Fruit fly (Drosophila melanogaster) whole organism, adult: ENCODE data around the gene CG32537.

Source experiments
- CG11617 ChIP-seq: fragments of 200-800 bp; sonication (Bioruptor generic); optimal IDR thresholded peaks from 2 replicates; lab custom pipeline; 2017; ENCODE audit warnings: mild to moderate bottlenecking, missing biosample characterization, missing genetic modification reagents, missing genetic modification characterization
- CG33017 ChIP-seq: fragments of 200-800 bp; sonication (Bioruptor generic); optimal IDR thresholded peaks from 2 replicates; lab custom pipeline; 2018; ENCODE audit warnings: missing biosample characterization, mild to moderate bottlenecking, missing genetic modification characterization, moderate library complexity
- CG5204 ChIP-seq: fragments of 200-800 bp; sonication (Bioruptor generic); optimal IDR thresholded peaks from 2 replicates; lab custom pipeline; 2016; ENCODE audit warnings: missing biosample characterization, missing genetic modification characterization
- Clk ChIP-seq: fragments of 200-800 bp; sonication (Bioruptor generic); optimal IDR thresholded peaks from 2 replicates; lab custom pipeline; 2017; ENCODE audit warnings: missing biosample characterization, missing genetic modification characterization
- bab1 ChIP-seq: fragments of 200-800 bp; sonication (Bioruptor generic); optimal IDR thresholded peaks from 3 replicates; lab custom pipeline; 2019; ENCODE audit warnings: missing biosample characterization, mild to moderate bottlenecking, missing genetic modification characterization, moderate library complexity
- kay ChIP-seq: fragments of 200-800 bp; sonication (Bioruptor generic); peaks from one replicate; lab custom pipeline; 2016; ENCODE audit warnings: missing biosample characterization, missing genetic modification characterization, borderline replicate concordance

DNA sequence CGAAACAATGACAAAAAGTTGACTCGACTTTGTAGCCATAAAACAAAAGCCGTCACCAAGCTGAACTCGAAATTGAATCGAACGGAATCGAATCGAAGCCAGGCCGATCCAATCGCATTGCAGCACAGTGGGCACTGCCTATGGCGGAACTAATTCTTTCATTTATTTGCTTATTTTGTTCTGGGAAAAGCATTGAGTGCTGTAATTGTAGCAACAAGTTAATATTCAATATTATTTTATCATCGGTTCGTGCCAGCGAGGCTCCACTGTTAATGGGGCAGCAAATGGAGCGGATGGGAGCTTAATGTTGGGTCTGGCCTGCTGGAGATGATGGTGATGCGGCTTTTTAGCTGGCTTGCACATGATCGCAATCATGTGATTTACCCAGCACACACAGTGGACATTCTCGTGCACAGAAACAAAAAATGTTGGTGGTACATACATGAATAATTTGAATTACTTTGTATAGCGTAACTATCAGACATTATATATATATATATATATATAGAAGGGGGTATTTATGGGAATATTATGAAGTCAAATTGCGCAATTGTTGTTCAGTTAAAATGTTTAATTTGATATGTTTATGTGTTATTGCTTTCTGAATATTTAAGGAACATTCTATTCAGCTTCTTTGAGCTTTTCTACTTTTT, 13.1 kb upstream of the CG32537 start:
- TF ChIP-seq CG33017 (peak; percentile 44), CG11617 (GFP tag; lab: Kevin White, UChicago) (peak; percentile 54), CG5204 (GFP tag; lab: Kevin White, UChicago) (peak; percentile 58), kay (GFP tag; lab: Kevin White, UChicago) (peak; percentile 64), bab1 (GFP tag; lab: Kevin White, UChicago) (peak; percentile 92), Clk (GFP tag; lab: Kevin White, UChicago) (peak; percentile 9)
